Fruit fly (Drosophila melanogaster) whole organism, adult: ENCODE measurements around the gene mag.

ENCODE experiments used
- CG11617 ChIP-seq: fragments of 200-800 bp; sonication (Bioruptor generic); optimal IDR thresholded peaks from 2 replicates; lab custom pipeline; 2017; ENCODE audit warnings: mild to moderate bottlenecking, missing biosample characterization, missing genetic modification reagents, missing genetic modification characterization
- CG12768 ChIP-seq: fragments of 200-800 bp; sonication (Bioruptor generic); optimal IDR thresholded peaks from 2 replicates; lab custom pipeline; 2017; ENCODE audit warnings: missing biosample characterization, missing genetic modification characterization, mild to moderate bottlenecking, moderate library complexity, missing genetic modification reagents
- CG14711 ChIP-seq: fragments of 200-800 bp; sonication (Bioruptor generic); optimal IDR thresholded peaks from 2 replicates; lab custom pipeline; 2018; ENCODE audit warnings: missing biosample characterization, mild to moderate bottlenecking, missing genetic modification characterization, moderate library complexity
- CG1620 ChIP-seq: fragments of 200-800 bp; sonication (Bioruptor generic); optimal IDR thresholded peaks from 2 replicates; lab custom pipeline; 2016; ENCODE audit warnings: missing biosample characterization, missing genetic modification characterization
- CG33017 ChIP-seq: fragments of 200-800 bp; sonication (Bioruptor generic); optimal IDR thresholded peaks from 2 replicates; lab custom pipeline; 2018; ENCODE audit warnings: missing biosample characterization, mild to moderate bottlenecking, missing genetic modification characterization, moderate library complexity
- CG5204 ChIP-seq: fragments of 200-800 bp; sonication (Bioruptor generic); optimal IDR thresholded peaks from 2 replicates; lab custom pipeline; 2016; ENCODE audit warnings: missing biosample characterization, missing genetic modification characterization
- CG7045 ChIP-seq: fragments of 200-800 bp; sonication (Bioruptor generic); optimal IDR thresholded peaks from 2 replicates; lab custom pipeline; 2017; ENCODE audit warnings: missing biosample characterization, mild to moderate bottlenecking, missing genetic modification characterization
- CG7101 ChIP-seq: fragments of 200-800 bp; sonication (Bioruptor generic); optimal IDR thresholded peaks from 2 replicates; lab custom pipeline; 2018; ENCODE audit warnings: missing biosample characterization, mild to moderate bottlenecking, missing genetic modification characterization, moderate library complexity
- Clk ChIP-seq: fragments of 200-800 bp; sonication (Bioruptor generic); optimal IDR thresholded peaks from 2 replicates; lab custom pipeline; 2017; ENCODE audit warnings: missing biosample characterization, missing genetic modification characterization
- Crg-1 ChIP-seq: fragments of 200-800 bp; sonication (Bioruptor generic); optimal IDR thresholded peaks from 2 replicates; lab custom pipeline; 2016; ENCODE audit warnings: missing biosample characterization, missing genetic modification characterization
- Hr96 ChIP-seq: fragments of 200-800 bp; sonication (Bioruptor generic); optimal IDR thresholded peaks from 2 replicates; lab custom pipeline; 2016; ENCODE audit warnings: missing biosample characterization, missing genetic modification characterization
- Mnt ChIP-seq: fragments of 200-800 bp; sonication (Bioruptor generic); optimal IDR thresholded peaks from 2 replicates; lab custom pipeline; 2016; ENCODE audit warnings: missing biosample characterization, mild to moderate bottlenecking, missing genetic modification characterization
- bab1 ChIP-seq: fragments of 200-800 bp; sonication (Bioruptor generic); optimal IDR thresholded peaks from 3 replicates; lab custom pipeline; 2019; ENCODE audit warnings: missing biosample characterization, mild to moderate bottlenecking, missing genetic modification characterization, moderate library complexity
- cic ChIP-seq: fragments of 200-800 bp; sonication (Bioruptor generic); optimal IDR thresholded peaks from 2 replicates; lab custom pipeline; 2017; ENCODE audit warnings: missing biosample characterization, mild to moderate bottlenecking, missing genetic modification characterization, moderate library complexity
- cnc ChIP-seq, 2 experiments: fragments of >200 bp; optimal IDR thresholded peaks; 2 replicates each; lab custom pipeline; 2017
- kay ChIP-seq: fragments of 200-800 bp; sonication (Bioruptor generic); peaks from one replicate; lab custom pipeline; 2016; ENCODE audit warnings: missing biosample characterization, missing genetic modification characterization, borderline replicate concordance
- ovo ChIP-seq: fragments of 200-800 bp; sonication (Bioruptor generic); optimal IDR thresholded peaks from 2 replicates; lab custom pipeline; 2016; ENCODE audit warnings: missing biosample characterization, missing genetic modification characterization
- pad ChIP-seq: fragments of 200-800 bp; sonication (Bioruptor generic); optimal IDR thresholded peaks from 3 replicates; lab custom pipeline; 2017; ENCODE audit warnings: missing biosample characterization, missing genetic modification characterization, mild to moderate bottlenecking, moderate library complexity, missing genetic modification reagents
- tj ChIP-seq: fragments of 200-800 bp; sonication (Bioruptor generic); optimal IDR thresholded peaks from 3 replicates; lab custom pipeline; 2017; ENCODE audit warnings: missing biosample characterization, mild to moderate bottlenecking, missing genetic modification characterization, moderate library complexity
- toe ChIP-seq: fragments of 200-800 bp; sonication (Bioruptor generic); optimal IDR thresholded peaks from 2 replicates; lab custom pipeline; 2016; ENCODE audit warnings: missing biosample characterization, missing genetic modification characterization

The mag gene

dm6 chr3L:20491525-20492132 is 31.1 kb downstream of the mag start, which contains the start of gene ND-39:
TSS of gene ND-39 (plus strand) at chr3L:20492082.
- no peak for TF ChIP-seq CG1620
- no peak for TF ChIP-seq cic
- TF ChIP-seq kay (GFP tag; lab: Kevin White, UChicago) = no peak
- TF ChIP-seq CG11617 = no peak
- no peak for TF ChIP-seq tj (GFP tag; lab: Kevin White, UChicago)
- no peak for TF ChIP-seq Mnt
- no peak for TF ChIP-seq Hr96
- no peak for TF ChIP-seq CG12768 (GFP tag; lab: Kevin White, UChicago)
- TF ChIP-seq ovo = no peak
- TF ChIP-seq Clk (GFP tag; lab: Kevin White, UChicago) = no peak
- TF ChIP-seq bab1 (GFP tag; lab: Kevin White, UChicago) = no peak
- no peak for TF ChIP-seq pad (GFP tag; lab: Kevin White, UChicago)
- TF ChIP-seq toe (GFP tag; lab: Kevin White, UChicago) = no peak
- no peak for TF ChIP-seq CG14711 (tag; lab: Kevin White, UChicago)
- TF ChIP-seq CG7045 (GFP tag; lab: Kevin White, UChicago) = no peak

dm6 chr3L:20493417-20494261 is 33.2 kb downstream of the mag start:
- TF ChIP-seq bab1 (GFP tag; lab: Kevin White, UChicago) (peak; percentile 95), CG1620 (peak; percentile 11), kay (GFP tag; lab: Kevin White, UChicago) (no peak), cic (peak; percentile 21), tj (GFP tag; lab: Kevin White, UChicago) (peak; percentile 63), CG5204 (GFP tag; lab: Kevin White, UChicago) (peak; percentile 24), ovo (no peak), toe (GFP tag; lab: Kevin White, UChicago) (no peak), CG14711 (tag; lab: Kevin White, UChicago) (peak; percentile 78), CG11617 (peak; percentile 75), CG12768 (GFP tag; lab: Kevin White, UChicago) (peak; percentile 58), CG7101 (peak; percentile 81), cnc (optimal IDR thresholded peaks at IDR 0.05; lab: Kevin White, UChicago) (no peak), CG7045 (GFP tag; lab: Kevin White, UChicago) (peak; percentile 19), pad (GFP tag; lab: Kevin White, UChicago) (peak; percentile 2), Clk (GFP tag; lab: Kevin White, UChicago) (no peak), CG33017 (tag; lab: Kevin White, UChicago) (peak; percentile 76), Hr96 (peak; percentile 16), Mnt (peak; percentile 10)

- TF ChIP-seq CG11617 = no peak
- no peak for TF ChIP-seq Clk (GFP tag; lab: Kevin White, UChicago)
- no peak for TF ChIP-seq toe (GFP tag; lab: Kevin White, UChicago)
- no peak for TF ChIP-seq Mnt
- no peak for TF ChIP-seq CG33017 (tag; lab: Kevin White, UChicago)
- TF ChIP-seq cnc (optimal IDR thresholded peaks at IDR 0.05; lab: Kevin White, UChicago) = no peak
- no peak for TF ChIP-seq ovo
- no peak for TF ChIP-seq cic
- no peak for TF ChIP-seq bab1 (GFP tag; lab: Kevin White, UChicago)
- TF ChIP-seq CG1620 = no peak
- no peak for TF ChIP-seq Hr96
- no peak for TF ChIP-seq CG5204 (GFP tag; lab: Kevin White, UChicago)
- no peak for TF ChIP-seq kay (GFP tag; lab: Kevin White, UChicago)
- no peak for TF ChIP-seq CG7101
- no peak for TF ChIP-seq Crg-1 (GFP tag; lab: Kevin White, UChicago)
- TF ChIP-seq pad (GFP tag; lab: Kevin White, UChicago) = no peak
- TF ChIP-seq CG12768 (GFP tag; lab: Kevin White, UChicago) = no peak
- TF ChIP-seq tj (GFP tag; lab: Kevin White, UChicago) = no peak
Measured at dm6 chr3L:20494262-20494601, 33.7 kb downstream of the mag start.

dm6 chr3L:20494780-20495591 is 34.5 kb downstream of the mag start, which contains the start of gene ZnT77C:
TSS of gene ZnT77C (minus strand) at chr3L:20494921.
- no peak for TF ChIP-seq Hr96
- TF ChIP-seq Clk (GFP tag; lab: Kevin White, UChicago) = no peak
- TF ChIP-seq bab1 (GFP tag; lab: Kevin White, UChicago) = peak; percentile 21
- no peak for TF ChIP-seq pad (GFP tag; lab: Kevin White, UChicago)
- TF ChIP-seq cic = no peak

- TF ChIP-seq bab1 (GFP tag; lab: Kevin White, UChicago) (no peak), Mnt (peak; percentile 15), cic (peak; percentile 1), CG12768 (GFP tag; lab: Kevin White, UChicago) (no peak), CG7101 (peak; percentile 31), Hr96 (no peak), CG11617 (peak; percentile 47), CG5204 (GFP tag; lab: Kevin White, UChicago) (no peak), CG7045 (GFP tag; lab: Kevin White, UChicago) (no peak)
Measured at dm6 chr3L:20497124-20497996, 36.9 kb downstream of the mag start, which contains the start of gene CG32425. TSS of gene CG32425 (plus strand) at chr3L:20497323.
